Fruit fly (Drosophila melanogaster) ovary, adult (tissue): Measurements from ENCODE around the gene CG15506.
A peak's percentile ranks its signal among the peaks of the same experiment; 100 is the strongest.

Source experiments
- CG17801 ChIP-seq: fragments of 200-800 bp; optimal IDR thresholded peaks from 2 replicates; lab custom pipeline; 2019; ENCODE audit warnings: missing biosample characterization, mild to moderate bottlenecking, missing genetic modification characterization, moderate library complexity; ENCODE audit not compliant: partially characterized antibody

The CG15506 gene

DNA sequence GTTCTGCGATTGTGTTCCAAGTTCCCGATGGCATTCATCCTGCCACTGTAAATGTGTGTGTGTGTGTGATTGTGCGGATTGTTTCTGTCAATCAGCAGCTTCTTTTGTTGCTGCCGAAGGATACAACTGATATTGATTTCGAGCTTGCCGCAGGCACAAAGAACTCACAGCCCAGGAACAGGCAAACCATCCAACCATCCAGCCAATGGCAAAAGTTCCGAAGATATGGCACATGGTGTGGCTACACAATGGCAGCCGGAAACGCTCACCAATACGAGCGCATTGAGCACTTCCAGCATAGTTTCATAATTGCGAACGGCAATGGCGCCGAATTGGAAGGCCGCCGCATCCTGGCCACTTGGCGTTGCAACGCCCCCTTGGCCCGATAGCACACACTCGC, 16.7 kb upstream of the CG15506 start:
- no peak for TF ChIP-seq CG17801 (GFP tag; lab: Kevin White, UChicago)

DNA sequence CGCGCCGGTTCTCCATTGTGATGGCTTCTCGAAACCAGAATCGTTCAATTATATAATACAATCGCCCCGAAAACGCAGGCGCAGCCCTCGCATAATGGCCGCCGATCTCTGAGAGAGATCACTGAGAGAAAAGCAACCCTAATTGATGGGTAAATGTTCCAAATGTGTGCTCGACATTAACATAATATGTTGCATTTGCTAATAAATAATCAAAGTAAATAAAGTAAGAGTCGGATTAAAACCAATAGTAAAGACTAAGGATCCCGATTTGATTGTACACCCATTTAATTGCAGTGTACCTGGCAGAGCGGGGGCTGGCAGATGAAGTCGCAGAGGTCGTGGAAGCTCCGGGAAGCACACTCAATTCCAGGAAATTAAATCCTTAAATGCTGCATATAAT, 13.9 kb upstream of the CG15506 start:
- TF ChIP-seq CG17801 (GFP tag; lab: Kevin White, UChicago) = no peak

DNA sequence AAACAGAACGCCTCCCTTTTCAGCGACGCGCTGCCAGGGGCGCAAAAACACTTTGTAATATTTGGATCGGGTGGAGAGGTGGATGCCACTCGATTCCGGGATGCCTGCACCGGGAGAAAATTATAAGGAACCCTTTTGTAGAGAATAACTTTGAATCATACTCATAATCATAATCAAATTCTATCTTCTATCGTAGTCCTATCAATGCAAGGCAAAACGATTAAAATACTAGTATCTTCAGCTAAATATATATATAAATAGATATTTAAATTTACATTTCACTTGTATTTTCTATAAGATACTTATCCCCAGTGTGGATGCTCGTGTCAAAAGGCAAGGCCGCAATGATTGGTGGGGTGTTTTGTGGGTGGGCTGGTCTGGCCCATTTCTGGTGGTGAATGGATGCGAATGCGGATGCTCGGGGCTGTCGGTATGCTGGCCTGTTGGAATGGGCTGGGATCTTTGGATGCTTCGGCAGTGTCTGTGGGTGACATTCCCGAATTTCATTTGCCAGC, 12.6 kb upstream of the CG15506 start:
- no peak for TF ChIP-seq CG17801 (GFP tag; lab: Kevin White, UChicago)

DNA sequence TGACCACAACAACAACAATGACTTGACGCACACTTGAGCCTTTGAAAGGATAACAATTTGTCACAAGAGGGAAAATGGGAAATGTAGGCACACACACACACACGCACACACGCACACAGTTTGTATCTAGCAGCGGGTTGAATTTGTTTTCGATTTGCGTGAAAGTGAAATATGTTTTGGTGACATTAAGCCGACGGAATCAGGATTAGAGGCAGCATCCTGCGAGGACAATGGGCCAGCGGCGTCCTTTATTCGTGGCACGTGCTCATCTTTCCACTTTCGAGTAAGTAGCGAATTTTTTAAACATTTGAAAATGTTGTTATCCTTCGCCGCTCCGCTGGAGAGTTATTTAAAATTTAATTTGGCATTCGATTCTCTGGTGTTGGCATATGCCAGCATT, 11.2 kb upstream of the CG15506 start:
- TF ChIP-seq CG17801 (GFP tag; lab: Kevin White, UChicago) = no peak

DNA sequence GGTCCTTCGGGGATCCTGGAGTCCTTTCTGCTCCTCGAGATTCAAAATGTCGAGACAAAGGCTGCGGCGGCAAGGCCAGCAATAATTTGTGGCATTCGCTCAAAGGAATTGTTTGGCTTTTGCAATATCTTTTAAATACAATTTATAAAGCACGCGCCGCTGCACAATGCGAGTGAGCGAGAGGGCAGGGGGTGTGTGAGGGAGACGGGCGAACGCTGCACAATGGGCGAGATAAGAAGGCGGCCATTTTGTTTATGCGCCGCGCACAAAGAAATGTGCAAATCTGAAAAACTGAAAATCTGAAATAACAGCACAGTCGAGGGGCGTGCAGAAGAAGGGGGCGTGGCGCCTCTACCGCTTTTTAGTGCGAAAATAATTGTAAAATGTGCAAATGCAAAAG, 10.1 kb upstream of the CG15506 start:
- no peak for TF ChIP-seq CG17801 (GFP tag; lab: Kevin White, UChicago)

DNA sequence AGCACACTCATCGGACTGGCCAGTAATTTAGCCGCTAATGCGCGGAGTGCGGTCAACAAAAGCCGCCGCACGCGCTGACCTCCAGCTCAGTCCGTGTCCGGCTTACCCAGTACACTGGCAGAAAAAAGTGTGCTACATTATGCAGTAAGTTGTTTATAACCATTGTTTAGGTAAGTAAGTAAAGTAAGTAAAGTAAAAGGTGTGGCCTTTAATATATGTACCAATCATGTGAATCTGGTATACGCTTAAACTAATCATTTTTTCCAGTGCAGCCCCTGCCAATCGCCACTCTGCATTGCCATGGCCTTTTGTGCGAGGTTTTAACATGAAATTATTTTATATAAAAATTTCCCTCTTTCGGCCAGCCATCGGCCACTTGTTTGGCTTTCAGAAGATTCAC, 7.0 kb upstream of the CG15506 start:
- TF ChIP-seq CG17801 (GFP tag; lab: Kevin White, UChicago) = no peak

DNA sequence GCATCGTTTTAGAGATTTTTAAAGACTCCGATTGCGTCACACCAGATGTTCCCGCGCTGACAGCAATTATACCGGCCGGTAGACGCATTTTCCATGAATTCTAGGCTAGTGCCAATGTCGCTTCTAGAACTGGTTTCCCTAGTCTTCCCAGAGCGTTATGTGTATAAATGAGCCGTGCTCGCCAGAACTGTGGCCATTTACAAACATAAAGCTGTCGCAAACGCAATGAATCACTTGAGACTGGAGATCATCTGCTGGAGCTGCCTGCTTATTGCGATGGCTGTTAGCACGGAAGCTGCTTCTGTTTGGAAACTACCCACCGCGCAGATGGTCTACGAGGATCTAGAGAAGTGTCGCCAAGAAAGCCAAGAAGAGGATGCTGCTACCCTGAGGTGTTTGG, 4.1 kb upstream of the CG15506 start, which contains the start of gene Obp99d:
Gene Obp99d (plus strand): TSS at position 192 of the 400 bp plus-strand sequence.
- TF ChIP-seq CG17801 (GFP tag; lab: Kevin White, UChicago) = no peak

DNA sequence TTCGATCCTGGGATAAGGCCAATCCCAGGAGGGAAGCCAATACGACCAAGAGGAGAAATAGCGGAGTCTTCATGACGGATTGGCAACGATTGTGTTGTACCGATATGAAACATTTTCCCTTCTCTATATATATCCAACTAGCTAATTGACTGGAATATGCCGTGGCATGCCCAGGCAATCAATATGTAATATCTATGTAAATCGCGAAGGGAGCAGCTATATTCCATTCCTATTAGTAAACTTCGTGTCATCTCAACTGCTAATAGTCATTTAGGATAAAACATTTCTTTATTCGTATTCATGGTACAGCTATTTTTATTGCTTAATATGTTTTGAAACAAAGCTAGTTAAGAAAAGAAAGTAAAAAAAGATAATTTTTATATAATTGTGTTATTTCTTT, 3.2 kb upstream of the CG15506 start, which contains the start of gene Dup99B:
Gene Dup99B (minus strand): TSS at position 101 of the 400 bp plus-strand sequence.
- no peak for TF ChIP-seq CG17801 (GFP tag; lab: Kevin White, UChicago)

DNA sequence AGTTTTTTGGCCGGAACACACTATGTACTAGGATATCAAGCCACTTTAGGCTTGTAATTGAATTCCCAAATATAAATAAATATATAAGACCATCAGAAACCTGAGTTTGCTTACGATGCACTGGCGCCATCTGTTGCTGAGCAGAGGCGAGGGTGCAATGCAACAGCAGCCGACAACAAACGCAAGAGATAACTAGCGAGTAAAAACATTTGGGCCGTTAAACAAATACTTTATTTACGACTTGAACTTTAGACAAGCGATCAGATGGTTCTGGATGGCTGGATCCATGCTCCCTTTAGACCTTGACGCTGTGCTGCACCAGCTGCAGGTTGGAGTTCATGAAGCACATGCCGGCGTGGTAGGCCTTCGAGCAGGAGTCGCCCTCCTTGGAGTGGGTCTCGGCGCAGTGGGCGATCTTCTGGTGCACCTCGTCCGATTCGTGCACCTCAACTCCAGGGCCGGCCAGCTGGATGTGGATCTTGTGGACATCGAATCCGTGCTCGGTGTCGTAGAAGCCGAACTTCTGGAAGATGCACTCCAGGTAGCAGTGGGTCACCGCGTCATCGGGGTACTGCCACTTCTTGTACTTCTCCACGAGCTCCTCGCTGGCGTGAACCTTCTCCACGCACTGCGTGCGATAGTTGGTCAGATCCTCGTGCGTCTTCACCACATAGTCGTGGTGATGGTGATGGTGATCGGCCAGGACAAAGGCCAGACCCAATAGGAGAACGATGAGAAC, 2.3 kb upstream of the CG15506 start:
- no peak for TF ChIP-seq CG17801 (GFP tag; lab: Kevin White, UChicago)

DNA sequence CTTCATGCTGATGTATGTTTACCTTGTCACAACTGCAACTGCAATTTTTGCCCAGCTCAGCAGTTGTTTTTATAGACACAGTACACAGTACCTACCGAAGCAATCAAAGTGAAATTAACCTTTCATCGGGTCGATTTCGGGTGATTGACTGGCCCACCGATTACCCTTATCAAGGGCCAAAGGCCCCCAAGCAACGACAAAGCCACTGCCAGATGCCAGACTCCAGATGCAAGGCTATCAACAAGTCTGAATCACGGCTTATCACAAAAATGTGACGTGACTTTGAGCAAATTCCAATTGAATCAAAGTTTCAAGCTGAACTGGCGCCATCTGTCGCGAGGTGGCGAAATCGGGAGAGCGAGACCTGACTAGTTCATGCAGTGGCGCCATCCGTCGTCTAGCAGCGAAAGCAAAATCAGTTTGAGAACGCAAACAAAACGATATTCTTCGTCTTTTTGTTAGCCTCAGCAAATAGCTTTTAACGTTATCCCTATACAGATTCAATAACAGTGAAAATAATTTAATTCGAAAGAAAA, 1.6 kb upstream of the CG15506 start, which contains the start of gene Obp99b:
Gene Obp99b (minus strand): TSS at position 115 of the 536 bp plus-strand sequence.
- no peak for TF ChIP-seq CG17801 (GFP tag; lab: Kevin White, UChicago)

DNA sequence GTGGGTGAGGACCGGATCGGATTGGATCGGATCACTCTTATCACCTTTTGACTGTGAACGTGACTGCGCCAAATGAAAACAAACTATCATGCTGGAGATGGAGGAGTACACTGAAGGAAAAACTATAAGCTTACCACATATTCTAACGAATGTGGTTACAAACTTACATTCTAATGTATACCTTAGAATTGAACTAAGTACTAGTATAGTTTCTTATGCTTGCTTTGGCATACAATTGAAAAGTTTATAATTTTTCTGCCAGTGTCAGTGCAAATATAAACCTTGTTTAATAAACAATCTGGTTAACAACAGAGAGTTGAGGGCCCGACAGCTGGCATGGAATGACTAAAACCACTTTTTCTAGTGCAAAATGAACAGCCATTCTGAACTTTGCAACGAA, 944 bp upstream of the CG15506 start:
- TF ChIP-seq CG17801 (GFP tag; lab: Kevin White, UChicago) = no peak

DNA sequence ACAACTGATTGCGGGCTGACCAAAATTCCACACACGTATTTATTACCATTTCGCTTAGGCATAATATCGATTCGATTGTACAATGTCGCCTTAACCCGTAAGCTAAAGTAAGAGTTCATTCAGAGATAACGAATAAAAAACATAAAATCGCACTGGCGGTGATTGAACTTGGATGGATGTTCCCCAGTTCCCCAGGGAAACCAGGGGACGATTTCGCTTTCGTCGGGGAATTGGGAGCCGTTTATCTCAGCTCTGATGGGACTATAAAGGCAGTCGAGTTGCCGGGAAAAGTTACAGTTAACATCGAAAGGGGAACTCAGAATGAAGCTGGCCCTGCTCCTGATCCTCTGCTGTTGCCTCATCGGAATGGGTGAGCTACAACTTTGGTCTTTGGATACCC, 3.8 kb downstream of the CG15506 start, which contains the start of gene CG34296:
Gene CG34296 (plus strand): TSS at position 301 of the 400 bp plus-strand sequence.
- TF ChIP-seq CG17801 (GFP tag; lab: Kevin White, UChicago) = no peak

DNA sequence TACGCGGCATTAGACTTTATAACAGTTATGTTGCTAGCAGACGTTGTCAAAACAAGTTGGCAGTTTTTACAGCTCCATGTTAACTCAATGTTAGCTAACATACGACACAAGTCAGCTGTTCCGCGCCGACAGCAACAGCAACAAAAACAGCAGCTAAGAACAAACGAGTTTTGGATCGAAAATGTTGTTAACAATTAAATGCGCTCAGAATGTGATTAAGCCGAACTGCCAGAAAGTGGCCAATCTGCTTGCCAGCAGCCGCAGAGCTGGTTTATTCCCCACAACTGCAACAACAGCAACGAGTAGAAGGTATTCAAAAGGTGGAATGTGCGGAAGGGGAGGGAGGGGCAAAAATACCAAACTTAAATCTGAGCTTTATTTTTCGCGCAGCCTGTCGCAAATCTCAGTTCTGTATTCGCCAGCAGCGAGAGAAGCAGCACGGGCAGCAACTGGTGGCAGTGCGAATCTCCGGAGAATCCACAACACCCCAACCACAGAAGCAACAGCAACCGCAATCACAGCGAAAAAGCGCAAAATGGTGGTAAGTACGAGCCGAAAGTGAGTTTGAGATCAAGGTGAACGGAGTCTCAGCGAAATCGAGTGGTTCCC, 4.7 kb downstream of the CG15506 start, which contains the start of gene Pcd:
Gene Pcd (plus strand): TSS at position 116 of the 609 bp plus-strand sequence.
- TF ChIP-seq CG17801 (GFP tag; lab: Kevin White, UChicago) = peak; percentile 44

DNA sequence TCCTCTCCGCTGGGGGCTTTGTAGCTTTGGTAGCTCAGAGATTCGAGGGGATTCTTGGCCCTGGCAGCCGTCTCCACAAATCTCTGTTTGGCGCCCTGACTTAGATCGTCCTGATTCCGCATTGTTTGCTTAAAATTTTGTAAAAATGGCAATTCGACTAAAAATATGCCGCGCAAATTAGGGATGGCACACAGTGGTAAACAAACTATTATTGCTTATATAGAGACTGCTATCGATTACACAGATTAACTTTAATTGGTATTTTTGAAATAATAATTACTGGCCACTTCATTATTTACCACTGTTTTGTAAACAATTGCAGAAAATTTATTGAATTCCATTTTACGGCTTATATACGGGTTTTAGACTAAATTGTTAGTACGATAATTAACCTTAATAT, 6.3 kb downstream of the CG15506 start, which contains the start of the genes Naa40 and CG18731:
Gene Naa40 (minus strand): TSS at position 206 of the 400 bp plus-strand sequence.
Gene CG18731 (plus strand): TSS at position 283 of the 400 bp plus-strand sequence.
- no peak for TF ChIP-seq CG17801 (GFP tag; lab: Kevin White, UChicago)
